Worm (Caenorhabditis elegans) whole organism, late embryonic: ENCODE measurements around the gene C05C12.5.

Experiments
- C38D4.7 ChIP-seq: fragments of 200-800 bp; sonication (Bioruptor generic); optimal IDR thresholded peaks from 2 replicates; lab custom pipeline; 2018; ENCODE audit warnings: mild to moderate bottlenecking, missing genetic modification characterization, moderate library complexity, missing compliant biosample characterization
- K02D7.2 ChIP-seq: sonication (generic microtip); optimal IDR thresholded peaks from 2 replicates; lab custom pipeline; 2017; ENCODE audit warnings: mild to moderate bottlenecking, missing genetic modification characterization, missing compliant biosample characterization
- K09A11.1 ChIP-seq: sonication (generic microtip); optimal IDR thresholded peaks from 2 replicates; lab custom pipeline; 2017; ENCODE audit warnings: antibody characterized with exemption, mild to moderate bottlenecking, missing genetic modification characterization, missing compliant biosample characterization; ENCODE audit not compliant: insufficient read depth
- T23F11.4 ChIP-seq: fragments of 200-800 bp; sonication (Bioruptor generic); optimal IDR thresholded peaks from 2 replicates; lab custom pipeline; 2018; ENCODE audit warnings: mild to moderate bottlenecking, missing genetic modification characterization, missing compliant biosample characterization
- Y22D7AL.16 ChIP-seq: sonication (generic microtip); optimal IDR thresholded peaks from 2 replicates; lab custom pipeline; 2016; ENCODE audit warnings: missing genetic modification characterization, missing compliant biosample characterization
- ahr-1 ChIP-seq: sonication (generic microtip); optimal IDR thresholded peaks from 2 replicates; lab custom pipeline; 2016; ENCODE audit warnings: missing genetic modification characterization, missing compliant biosample characterization
- ceh-14 ChIP-seq: sonication (generic microtip); optimal IDR thresholded peaks from 2 replicates; lab custom pipeline; 2016; ENCODE audit warnings: missing genotype, missing genetic modification characterization, missing compliant biosample characterization
- ceh-19 ChIP-seq: fragments of 200-800 bp; sonication (Bioruptor generic); optimal IDR thresholded peaks from 2 replicates; lab custom pipeline; 2018; ENCODE audit warnings: mild to moderate bottlenecking, missing genetic modification characterization, missing compliant biosample characterization
- ceh-2 ChIP-seq: sonication (generic microtip); optimal IDR thresholded peaks from 2 replicates; lab custom pipeline; 2016; ENCODE audit warnings: missing genotype, missing genetic modification characterization, missing compliant biosample characterization
- ceh-31 ChIP-seq: sonication (generic microtip); optimal IDR thresholded peaks from 2 replicates; lab custom pipeline; 2016; ENCODE audit warnings: missing genetic modification characterization, missing compliant biosample characterization
- ceh-34 ChIP-seq: sonication (generic microtip); optimal IDR thresholded peaks from 2 replicates; lab custom pipeline; 2016; ENCODE audit warnings: mild to moderate bottlenecking, missing genetic modification characterization, missing compliant biosample characterization
- ceh-48 ChIP-seq: sonication (generic microtip); optimal IDR thresholded peaks from 2 replicates; lab custom pipeline; 2016; ENCODE audit warnings: missing genetic modification characterization, inconsistent platforms, missing compliant biosample characterization
- ceh-9 ChIP-seq: sonication (generic microtip); optimal IDR thresholded peaks from 2 replicates; lab custom pipeline; 2016; ENCODE audit warnings: mild to moderate bottlenecking, missing genetic modification characterization, inconsistent platforms, missing compliant biosample characterization
- che-1 ChIP-seq: sonication (generic microtip); optimal IDR thresholded peaks from 2 replicates; lab custom pipeline; 2016; ENCODE audit warnings: mild to moderate bottlenecking, missing genetic modification characterization, missing compliant biosample characterization
- dmd-4 ChIP-seq: sonication (generic microtip); optimal IDR thresholded peaks from 2 replicates; lab custom pipeline; 2016; ENCODE audit warnings: borderline replicate concordance, missing genetic modification characterization, missing compliant biosample characterization
- dve-1 ChIP-seq: sonication (generic microtip); optimal IDR thresholded peaks from 2 replicates; lab custom pipeline; 2017; ENCODE audit warnings: antibody characterized with exemption, mild to moderate bottlenecking, missing genetic modification characterization, missing compliant biosample characterization
- elt-4 ChIP-seq: sonication (generic microtip); optimal IDR thresholded peaks from 2 replicates; lab custom pipeline; 2016; ENCODE audit warnings: missing genetic modification characterization, missing compliant biosample characterization
- eyg-1 ChIP-seq: sonication (generic microtip); optimal IDR thresholded peaks from 2 replicates; lab custom pipeline; 2016; ENCODE audit warnings: missing genotype, missing genetic modification characterization, missing compliant biosample characterization
- fax-1 ChIP-seq: sonication (generic microtip); optimal IDR thresholded peaks from 2 replicates; lab custom pipeline; 2016; ENCODE audit warnings: missing genotype, missing genetic modification characterization, missing compliant biosample characterization
- fkh-6 ChIP-seq: sonication (generic microtip); optimal IDR thresholded peaks from 2 replicates; lab custom pipeline; 2016; ENCODE audit warnings: missing genetic modification characterization, missing compliant biosample characterization
- hlh-13 ChIP-seq: fragments of 200-800 bp; sonication (Bioruptor generic); optimal IDR thresholded peaks from 2 replicates; lab custom pipeline; 2018; ENCODE audit warnings: mild to moderate bottlenecking, missing genetic modification characterization, missing compliant biosample characterization
- hlh-15 ChIP-seq: sonication (generic microtip); optimal IDR thresholded peaks from 2 replicates; lab custom pipeline; 2016; ENCODE audit warnings: missing genetic modification characterization, missing compliant biosample characterization
- hlh-30 ChIP-seq: sonication (generic microtip); optimal IDR thresholded peaks from 2 replicates; lab custom pipeline; 2017; ENCODE audit warnings: antibody characterized with exemption, missing genetic modification characterization, missing compliant biosample characterization; ENCODE audit not compliant: insufficient read depth
- hlh-8 ChIP-seq: sonication (generic microtip); optimal IDR thresholded peaks from 2 replicates; lab custom pipeline; 2016; ENCODE audit warnings: missing genotype, missing genetic modification characterization, missing compliant biosample characterization
- lin-11 ChIP-seq: fragments of 200-800 bp; sonication (Bioruptor generic); optimal IDR thresholded peaks from 2 replicates; lab custom pipeline; 2018; ENCODE audit warnings: mild to moderate bottlenecking, missing genetic modification characterization, missing compliant biosample characterization
- mec-3 ChIP-seq: sonication (generic microtip); optimal IDR thresholded peaks from 2 replicates; lab custom pipeline; 2016; ENCODE audit warnings: borderline replicate concordance, missing genetic modification characterization, missing compliant biosample characterization
- nfya-1 ChIP-seq: sonication (generic microtip); optimal IDR thresholded peaks from 2 replicates; lab custom pipeline; 2017; ENCODE audit warnings: missing genetic modification characterization, mild to moderate bottlenecking, missing compliant biosample characterization, antibody characterized with exemption, moderate library complexity
- nhr-232 ChIP-seq: sonication (generic microtip); optimal IDR thresholded peaks from 2 replicates; lab custom pipeline; 2016; ENCODE audit warnings: missing genetic modification characterization, missing compliant biosample characterization
- npax-4 ChIP-seq: sonication (generic microtip); optimal IDR thresholded peaks from 2 replicates; lab custom pipeline; 2016; ENCODE audit warnings: missing genetic modification characterization, missing compliant biosample characterization
- pax-1 ChIP-seq: fragments of 150-350 bp; optimal IDR thresholded peaks from 2 replicates; lab custom pipeline; 2014; ENCODE audit warnings: missing biosample characterization, missing genetic modification characterization
- pha-2 ChIP-seq: sonication (generic microtip); optimal IDR thresholded peaks from 2 replicates; lab custom pipeline; 2017; ENCODE audit warnings: mild to moderate bottlenecking, missing genetic modification characterization, missing compliant biosample characterization
- pha-4 ChIP-seq: fragments of 150-350 bp; optimal IDR thresholded peaks from 2 replicates; lab custom pipeline; 2018; ENCODE audit warnings: missing biosample characterization, missing genetic modification reagents, missing genetic modification characterization
- rnt-1 ChIP-seq: sonication (generic microtip); optimal IDR thresholded peaks from 2 replicates; lab custom pipeline; 2016; ENCODE audit warnings: missing genetic modification characterization, missing compliant biosample characterization
- sdc-2 ChIP-seq: sonication (generic microtip); optimal IDR thresholded peaks from 2 replicates; lab custom pipeline; 2016; ENCODE audit warnings: missing genotype, missing genetic modification characterization, missing compliant biosample characterization
- sox-2 ChIP-seq: fragments of 200-800 bp; sonication (Bioruptor generic); IDR thresholded peaks from 2 replicates; pipeline ENCODE4 v1.3.6; 2022; ENCODE audit warnings: missing genetic modification reagents, missing genetic modification characterization, missing compliant biosample characterization
- syd-9 ChIP-seq: sonication (generic microtip); optimal IDR thresholded peaks from 2 replicates; lab custom pipeline; 2016; ENCODE audit warnings: mild to moderate bottlenecking, missing genetic modification characterization, moderate library complexity, missing compliant biosample characterization
- tbx-7 ChIP-seq: sonication (generic microtip); optimal IDR thresholded peaks from 2 replicates; lab custom pipeline; 2016; ENCODE audit warnings: missing genotype, missing genetic modification characterization, missing compliant biosample characterization
- ttx-3 ChIP-seq: sonication (generic microtip); optimal IDR thresholded peaks from 2 replicates; lab custom pipeline; 2016; ENCODE audit warnings: missing genetic modification reagents, missing genetic modification characterization, missing compliant biosample characterization
- unc-42 ChIP-seq: sonication (generic microtip); optimal IDR thresholded peaks from 2 replicates; lab custom pipeline; 2016; ENCODE audit warnings: missing genotype, missing genetic modification characterization, missing compliant biosample characterization
- unc-55 ChIP-seq: sonication (generic microtip); optimal IDR thresholded peaks from 2 replicates; lab custom pipeline; 2017; ENCODE audit warnings: missing biosample characterization, missing genetic modification reagents, missing genetic modification characterization
- ztf-16 ChIP-seq: sonication (generic microtip); optimal IDR thresholded peaks from 2 replicates; lab custom pipeline; 2017; ENCODE audit warnings: missing genetic modification characterization, missing compliant biosample characterization

The C05C12.5 gene

ce11 chrIV:11226545-11226944 lies 34.4 kb downstream of the C05C12.5 start:
- no peak for TF ChIP-seq npax-4 (tag; lab: Kevin White, UChicago)
- TF ChIP-seq sox-2 (GFP tag; lab: Robert Waterston, UW): no peak
- TF ChIP-seq ceh-34: no peak
- TF ChIP-seq unc-55 (GFP tag; lab: Kevin White, UChicago): no peak
- TF ChIP-seq syd-9 (tag; lab: Kevin White, UChicago): no peak
- no peak for TF ChIP-seq nfya-1 (tag; lab: Kevin White, UChicago)
- TF ChIP-seq ceh-48 (tag; lab: Kevin White, UChicago): no peak
- no peak for TF ChIP-seq unc-42
- TF ChIP-seq T23F11.4 (GFP tag; lab: Kevin White, UChicago): no peak

DNA sequence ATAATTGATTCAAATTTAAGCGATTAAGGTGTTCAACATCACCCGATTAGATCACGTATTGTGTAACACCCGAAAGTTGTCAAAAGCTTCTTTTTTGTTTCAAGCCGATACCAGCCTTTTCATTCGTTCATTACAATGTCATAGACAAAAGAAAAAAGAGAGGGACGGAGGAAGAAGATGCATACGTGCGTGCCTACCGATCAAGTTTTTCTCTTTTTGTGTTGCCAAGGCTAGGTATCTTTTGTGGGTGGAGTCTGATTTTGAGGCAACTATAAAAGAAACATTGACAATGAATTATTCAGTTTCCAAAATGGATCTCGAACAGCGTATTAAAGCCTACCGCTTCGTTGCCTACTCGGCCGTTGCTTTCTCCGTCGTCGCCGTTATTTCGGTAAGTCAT lies 35.8 kb downstream of the C05C12.5 start, which contains the start of gene col-125:
Gene col-125, plus strand, starts transcription at position 301 of the 400 bp plus-strand sequence.
- TF ChIP-seq ceh-31 (tag; lab: Kevin White, UChicago) (no peak), mec-3 (no peak), unc-42 (no peak), hlh-8 (tag; lab: Kevin White, UChicago) (no peak), fax-1 (tag; lab: Kevin White, UChicago) (no peak), dve-1 (tag; lab: Kevin White, UChicago) (no peak), pax-1 (tag; lab: Kevin White, UChicago) (no peak), lin-11 (tag; lab: Kevin White, UChicago) (no peak), pha-2 (tag; lab: Kevin White, UChicago) (no peak), hlh-15 (tag; lab: Kevin White, UChicago) (no peak), hlh-13 (GFP tag; lab: Kevin White, UChicago) (no peak), dmd-4 (tag; lab: Kevin White, UChicago) (no peak), K02D7.2 (no peak), ceh-2 (tag; lab: Kevin White, UChicago) (no peak), ahr-1 (tag; lab: Kevin White, UChicago) (no peak), rnt-1 (tag; lab: Kevin White, UChicago) (no peak), pha-4 (no peak)
- TF ChIP-seq, all 69 proteins: peak for 0

ce11 chrIV:11223878-11224277 lies 37.1 kb downstream of the C05C12.5 start, which contains the start of gene C29F4.3:
C29F4.3 (minus strand) TSS chrIV:11223978.
- TF ChIP-seq unc-42 (no peak), nhr-232 (tag; lab: Kevin White, UChicago) (no peak), elt-4 (tag; lab: Kevin White, UChicago) (no peak), ztf-16 (tag; lab: Kevin White, UChicago) (no peak), tbx-7 (tag; lab: Kevin White, UChicago) (no peak), eyg-1 (tag; lab: Kevin White, UChicago) (no peak), ceh-9 (tag; lab: Kevin White, UChicago) (no peak), K09A11.1 (no peak), mec-3 (no peak)
- TF ChIP-seq, all 69 proteins: peak for 0

DNA sequence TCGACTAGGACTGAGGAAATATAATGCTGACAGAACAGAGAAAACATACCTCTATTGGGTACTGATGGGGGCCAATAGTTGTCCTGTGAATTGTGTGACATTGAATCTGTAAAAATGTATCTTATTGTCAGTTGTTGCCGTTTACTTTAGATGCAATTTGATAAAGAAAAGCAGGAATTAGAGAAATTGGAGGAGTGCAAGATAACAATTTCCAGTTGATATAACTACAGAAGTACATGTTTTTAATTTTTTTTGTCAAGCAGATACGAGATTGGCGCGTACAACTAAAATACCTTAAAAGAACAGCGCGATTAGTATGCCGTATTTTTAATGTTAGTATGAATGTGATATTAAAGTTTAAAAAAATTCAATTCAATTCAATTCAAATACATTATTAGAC lies 42.9 kb downstream of the C05C12.5 start, which contains the start of gene zip-6:
Gene zip-6, minus strand, starts transcription at position 101 of the 400 bp plus-strand sequence.
- TF ChIP-seq ceh-19 (GFP tag; lab: Kevin White, UChicago) (no peak), fkh-6 (no peak), ceh-14 (tag; lab: Kevin White, UChicago) (no peak), C38D4.7 (no peak), Y22D7AL.16 (tag; lab: Kevin White, UChicago) (no peak), sdc-2 (tag; lab: Kevin White, UChicago) (no peak), hlh-30 (tag; lab: Kevin White, UChicago) (no peak), che-1 (no peak), K02D7.2 (no peak), ttx-3 (no peak)
- TF ChIP-seq, all 69 proteins: peak for 0
